Worm (Caenorhabditis elegans) whole organism, L1 larva: Measurements from ENCODE around the gene Y82E9BR.18.

Experiments used
- blmp-1 ChIP-seq: fragments of 150-350 bp; optimal IDR thresholded peaks from 2 replicates; lab custom pipeline; 2014; ENCODE audit warnings: missing biosample characterization, missing genetic modification characterization
- ztf-4 ChIP-seq: fragments of 150-350 bp; optimal IDR thresholded peaks from 2 replicates; lab custom pipeline; 2014; ENCODE audit warnings: missing biosample characterization, missing genetic modification characterization

ce11 chrIII:1418709-1419108, 64.6 kb downstream of the Y82E9BR.18 start:
- peak; percentile 47 for TF ChIP-seq ztf-4
- peak; percentile 28 for TF ChIP-seq blmp-1 (tag; lab: Kevin White, UChicago)
